Worm (Caenorhabditis elegans) whole organism, late embryonic: ENCODE results near the gene F40E10.5.

Experiments used
- C08G9.2 ChIP-seq: sonication (generic microtip); optimal IDR thresholded peaks from 2 replicates; lab custom pipeline; 2016; ENCODE audit warnings: mild to moderate bottlenecking, missing genetic modification characterization, moderate library complexity, missing compliant biosample characterization
- C38D4.7 ChIP-seq: fragments of 200-800 bp; sonication (Bioruptor generic); optimal IDR thresholded peaks from 2 replicates; lab custom pipeline; 2018; ENCODE audit warnings: mild to moderate bottlenecking, missing genetic modification characterization, moderate library complexity, missing compliant biosample characterization
- F13H6.1 ChIP-seq: sonication (generic microtip); optimal IDR thresholded peaks from 2 replicates; lab custom pipeline; 2016; ENCODE audit warnings: missing genetic modification characterization, missing compliant biosample characterization
- K02D7.2 ChIP-seq: sonication (generic microtip); optimal IDR thresholded peaks from 2 replicates; lab custom pipeline; 2017; ENCODE audit warnings: mild to moderate bottlenecking, missing genetic modification characterization, missing compliant biosample characterization
- Y22D7AL.16 ChIP-seq: sonication (generic microtip); optimal IDR thresholded peaks from 2 replicates; lab custom pipeline; 2016; ENCODE audit warnings: missing genetic modification characterization, missing compliant biosample characterization
- ahr-1 ChIP-seq: sonication (generic microtip); optimal IDR thresholded peaks from 2 replicates; lab custom pipeline; 2016; ENCODE audit warnings: missing genetic modification characterization, missing compliant biosample characterization
- ceh-18 ChIP-seq: sonication (generic microtip); optimal IDR thresholded peaks from 2 replicates; lab custom pipeline; 2016; ENCODE audit warnings: missing genetic modification characterization, missing compliant biosample characterization
- ceh-30 ChIP-seq: fragments of 150-350 bp; optimal IDR thresholded peaks from 2 replicates; lab custom pipeline; 2014; ENCODE audit warnings: missing biosample characterization, missing genetic modification characterization
- ceh-31 ChIP-seq: sonication (generic microtip); optimal IDR thresholded peaks from 2 replicates; lab custom pipeline; 2016; ENCODE audit warnings: missing genetic modification characterization, missing compliant biosample characterization
- ceh-48 ChIP-seq: sonication (generic microtip); optimal IDR thresholded peaks from 2 replicates; lab custom pipeline; 2016; ENCODE audit warnings: missing genetic modification characterization, inconsistent platforms, missing compliant biosample characterization
- ceh-6 ChIP-seq: fragments of 200-800 bp; sonication (Bioruptor generic); optimal IDR thresholded peaks from 2 replicates; lab custom pipeline; 2018; ENCODE audit warnings: mild to moderate bottlenecking, missing genetic modification characterization, missing compliant biosample characterization
- che-1 ChIP-seq: sonication (generic microtip); optimal IDR thresholded peaks from 2 replicates; lab custom pipeline; 2016; ENCODE audit warnings: mild to moderate bottlenecking, missing genetic modification characterization, missing compliant biosample characterization
- ets-4 ChIP-seq: sonication (generic microtip); optimal IDR thresholded peaks from 2 replicates; lab custom pipeline; 2016; ENCODE audit warnings: missing genetic modification characterization, missing compliant biosample characterization
- eyg-1 ChIP-seq: sonication (generic microtip); optimal IDR thresholded peaks from 2 replicates; lab custom pipeline; 2016; ENCODE audit warnings: missing genotype, missing genetic modification characterization, missing compliant biosample characterization
- fax-1 ChIP-seq: sonication (generic microtip); optimal IDR thresholded peaks from 2 replicates; lab custom pipeline; 2016; ENCODE audit warnings: missing genotype, missing genetic modification characterization, missing compliant biosample characterization
- gmeb-2 ChIP-seq: sonication (generic microtip); optimal IDR thresholded peaks from 2 replicates; lab custom pipeline; 2016; ENCODE audit warnings: missing genetic modification characterization, inconsistent platforms, missing compliant biosample characterization
- hlh-13 ChIP-seq: fragments of 200-800 bp; sonication (Bioruptor generic); optimal IDR thresholded peaks from 2 replicates; lab custom pipeline; 2018; ENCODE audit warnings: mild to moderate bottlenecking, missing genetic modification characterization, missing compliant biosample characterization
- hlh-15 ChIP-seq: sonication (generic microtip); optimal IDR thresholded peaks from 2 replicates; lab custom pipeline; 2016; ENCODE audit warnings: missing genetic modification characterization, missing compliant biosample characterization
- hlh-30 ChIP-seq: sonication (generic microtip); optimal IDR thresholded peaks from 2 replicates; lab custom pipeline; 2017; ENCODE audit warnings: antibody characterized with exemption, missing genetic modification characterization, missing compliant biosample characterization; ENCODE audit not compliant: insufficient read depth
- hlh-6 ChIP-seq: sonication (generic microtip); optimal IDR thresholded peaks from 2 replicates; lab custom pipeline; 2016; ENCODE audit warnings: missing genotype, missing genetic modification characterization, missing compliant biosample characterization
- hlh-8 ChIP-seq: sonication (generic microtip); optimal IDR thresholded peaks from 2 replicates; lab custom pipeline; 2016; ENCODE audit warnings: missing genotype, missing genetic modification characterization, missing compliant biosample characterization
- lim-6 ChIP-seq: sonication (generic microtip); optimal IDR thresholded peaks from 2 replicates; lab custom pipeline; 2016; ENCODE audit warnings: missing genetic modification characterization, missing compliant biosample characterization
- lin-11 ChIP-seq: fragments of 200-800 bp; sonication (Bioruptor generic); optimal IDR thresholded peaks from 2 replicates; lab custom pipeline; 2018; ENCODE audit warnings: mild to moderate bottlenecking, missing genetic modification characterization, missing compliant biosample characterization
- madf-2 ChIP-seq: sonication (generic microtip); optimal IDR thresholded peaks from 2 replicates; lab custom pipeline; 2017; ENCODE audit warnings: missing genetic modification characterization, missing compliant biosample characterization
- mec-3 ChIP-seq: sonication (generic microtip); optimal IDR thresholded peaks from 2 replicates; lab custom pipeline; 2016; ENCODE audit warnings: borderline replicate concordance, missing genetic modification characterization, missing compliant biosample characterization
- nfya-1 ChIP-seq: sonication (generic microtip); optimal IDR thresholded peaks from 2 replicates; lab custom pipeline; 2017; ENCODE audit warnings: missing genetic modification characterization, mild to moderate bottlenecking, missing compliant biosample characterization, antibody characterized with exemption, moderate library complexity
- npax-4 ChIP-seq: sonication (generic microtip); optimal IDR thresholded peaks from 2 replicates; lab custom pipeline; 2016; ENCODE audit warnings: missing genetic modification characterization, missing compliant biosample characterization
- pag-3 ChIP-seq: sonication (generic microtip); optimal IDR thresholded peaks from 2 replicates; lab custom pipeline; 2016; ENCODE audit warnings: missing compliant biosample characterization, missing genetic modification characterization, borderline replicate concordance
- pax-1 ChIP-seq: fragments of 150-350 bp; optimal IDR thresholded peaks from 2 replicates; lab custom pipeline; 2014; ENCODE audit warnings: missing biosample characterization, missing genetic modification characterization
- pha-2 ChIP-seq: sonication (generic microtip); optimal IDR thresholded peaks from 2 replicates; lab custom pipeline; 2017; ENCODE audit warnings: mild to moderate bottlenecking, missing genetic modification characterization, missing compliant biosample characterization
- pha-4 ChIP-seq: fragments of 150-350 bp; optimal IDR thresholded peaks from 2 replicates; lab custom pipeline; 2018; ENCODE audit warnings: missing biosample characterization, missing genetic modification reagents, missing genetic modification characterization
- pqm-1 ChIP-seq: sonication (generic microtip); optimal IDR thresholded peaks from 2 replicates; lab custom pipeline; 2016; ENCODE audit warnings: missing genetic modification characterization, missing compliant biosample characterization
- ref-2 ChIP-seq: sonication (generic microtip); optimal IDR thresholded peaks from 2 replicates; lab custom pipeline; 2016; ENCODE audit warnings: missing genetic modification characterization, missing compliant biosample characterization
- rnt-1 ChIP-seq: sonication (generic microtip); optimal IDR thresholded peaks from 2 replicates; lab custom pipeline; 2016; ENCODE audit warnings: missing genetic modification characterization, missing compliant biosample characterization
- sox-2 ChIP-seq: fragments of 200-800 bp; sonication (Bioruptor generic); IDR thresholded peaks from 2 replicates; pipeline ENCODE4 v1.3.6; 2022; ENCODE audit warnings: missing genetic modification reagents, missing genetic modification characterization, missing compliant biosample characterization
- sox-4 ChIP-seq: sonication (generic microtip); optimal IDR thresholded peaks from 2 replicates; lab custom pipeline; 2017; ENCODE audit warnings: mild to moderate bottlenecking, missing genetic modification characterization, inconsistent platforms, missing compliant biosample characterization
- syd-9 ChIP-seq: sonication (generic microtip); optimal IDR thresholded peaks from 2 replicates; lab custom pipeline; 2016; ENCODE audit warnings: mild to moderate bottlenecking, missing genetic modification characterization, moderate library complexity, missing compliant biosample characterization
- tbx-2 ChIP-seq: sonication (generic microtip); optimal IDR thresholded peaks from 2 replicates; lab custom pipeline; 2016; ENCODE audit warnings: missing genetic modification characterization, missing compliant biosample characterization
- unc-3 ChIP-seq, 2 experiments: fragments of 200-800 bp in 1 of 2; sonication (Bioruptor generic) in 1 of 2; sonication (generic microtip) in 1 of 2; conservative IDR thresholded peaks in 1 of 2; optimal IDR thresholded peaks in 1 of 2; 2 replicates each; pipeline versions ENCODE4 v1.3.6 to Lab custom; 2016 to 2022; ENCODE audit warnings: missing compliant biosample characterization in 2 of 2, missing genetic modification characterization in 2 of 2, missing genetic modification reagents in 1 of 2
- unc-42 ChIP-seq: sonication (generic microtip); optimal IDR thresholded peaks from 2 replicates; lab custom pipeline; 2016; ENCODE audit warnings: missing genotype, missing genetic modification characterization, missing compliant biosample characterization
- unc-55 ChIP-seq: sonication (generic microtip); optimal IDR thresholded peaks from 2 replicates; lab custom pipeline; 2017; ENCODE audit warnings: missing biosample characterization, missing genetic modification reagents, missing genetic modification characterization
- ztf-16 ChIP-seq: sonication (generic microtip); optimal IDR thresholded peaks from 2 replicates; lab custom pipeline; 2017; ENCODE audit warnings: missing genetic modification characterization, missing compliant biosample characterization

The F40E10.5 gene

DNA sequence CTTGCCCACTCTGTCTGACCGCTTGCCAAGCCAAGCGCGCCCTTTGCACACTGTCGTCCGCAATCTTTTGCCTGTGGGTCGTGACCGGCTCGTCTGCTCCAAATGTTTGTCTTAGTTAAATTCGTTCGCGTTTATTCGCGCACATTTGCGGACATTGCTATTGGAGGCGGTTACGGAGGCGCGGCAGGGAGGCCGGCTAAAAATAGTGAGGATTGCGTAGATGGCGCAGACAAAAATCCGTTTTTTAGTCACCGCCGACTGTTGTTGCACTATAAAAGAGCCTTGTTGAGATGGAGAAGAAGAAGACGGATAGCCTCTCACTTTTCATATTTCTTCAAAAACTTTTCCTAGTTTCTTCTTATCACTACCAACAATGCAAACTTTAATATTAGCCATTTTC, at the start of gene F40E10.5:
TSS of gene F40E10.5 (plus strand) at position 301 of the 400 bp plus-strand sequence.
- TF ChIP-seq rnt-1 (tag; lab: Kevin White, UChicago) (no peak), hlh-8 (tag; lab: Kevin White, UChicago) (no peak), ceh-30 (tag; lab: Kevin White, UChicago) (no peak), ets-4 (peak; percentile 9), sox-2 (GFP tag; lab: Robert Waterston, UW) (no peak), fax-1 (tag; lab: Kevin White, UChicago) (no peak), hlh-30 (tag; lab: Kevin White, UChicago) (no peak), sox-4 (tag; lab: Kevin White, UChicago) (no peak), pax-1 (tag; lab: Kevin White, UChicago) (peak; percentile 11), ztf-16 (tag; lab: Kevin White, UChicago) (no peak), Y22D7AL.16 (no peak)

DNA sequence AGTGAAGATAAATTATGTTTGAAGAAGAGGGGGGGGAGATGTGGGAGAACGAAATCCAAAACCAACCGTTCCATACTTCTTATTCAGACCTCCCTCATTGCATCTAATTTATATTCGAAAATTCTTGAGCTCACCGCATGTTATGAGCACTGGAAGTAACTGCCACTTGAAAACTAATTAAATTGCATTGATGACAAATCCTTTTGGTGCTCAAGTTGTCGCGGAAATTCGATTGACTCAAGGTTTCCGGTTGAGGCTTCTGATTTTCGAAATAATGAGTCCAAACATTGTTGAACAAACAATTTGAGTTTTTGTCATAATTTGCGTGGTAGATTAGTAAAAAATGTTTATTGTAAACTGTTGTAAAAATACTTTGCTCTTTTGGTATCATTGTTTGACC, 49.5 kb upstream of the F40E10.5 start:
- TF ChIP-seq unc-42 (tag; lab: Kevin White, UChicago) (peak; percentile 57), ceh-30 (tag; lab: Kevin White, UChicago) (no peak)

DNA sequence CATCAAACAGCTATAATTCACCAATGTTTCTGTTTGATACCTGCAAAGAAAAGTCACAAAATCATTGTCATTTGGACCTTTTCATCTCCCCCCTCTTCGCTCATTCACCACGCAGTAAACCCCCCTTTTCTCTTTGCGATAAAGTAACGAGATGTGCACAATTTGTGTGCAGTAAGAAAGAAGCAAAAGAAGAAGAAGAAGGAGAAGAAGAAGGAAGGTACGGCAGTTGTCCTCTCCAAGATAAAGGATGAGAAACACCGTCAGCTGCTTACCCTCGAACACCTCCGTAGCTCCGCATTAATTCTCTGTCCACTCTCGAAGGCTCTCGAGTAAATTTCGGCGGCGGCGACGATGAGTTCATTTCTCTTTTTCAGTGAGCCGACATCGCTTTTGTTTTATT, 48.1 kb upstream of the F40E10.5 start:
- TF ChIP-seq ztf-16 (tag; lab: Kevin White, UChicago) (no peak), pha-4 (tag; lab: Kevin White, UChicago) (no peak), unc-55 (GFP tag; lab: Kevin White, UChicago) (peak; percentile 64), pha-2 (no peak), madf-2 (no peak), C38D4.7 (GFP tag; lab: Kevin White, UChicago) (no peak), rnt-1 (tag; lab: Kevin White, UChicago) (peak; percentile 52), ref-2 (tag; lab: Kevin White, UChicago) (peak; percentile 10), che-1 (tag; lab: Kevin White, UChicago) (no peak), hlh-8 (tag; lab: Kevin White, UChicago) (no peak), hlh-6 (tag; lab: Kevin White, UChicago) (no peak), unc-42 (tag; lab: Kevin White, UChicago) (no peak), sox-2 (GFP tag; lab: Robert Waterston, UW) (no peak), tbx-2 (tag; lab: Kevin White, UChicago) (peak; percentile 18), ceh-48 (tag; lab: Kevin White, UChicago) (no peak), ceh-6 (GFP tag; lab: Kevin White, UChicago) (no peak), syd-9 (no peak), mec-3 (tag; lab: Kevin White, UChicago) (no peak), eyg-1 (tag; lab: Kevin White, UChicago) (no peak), K02D7.2 (tag; lab: Kevin White, UChicago) (no peak), ceh-18 (tag; lab: Kevin White, UChicago) (peak; percentile 60), Y22D7AL.16 (no peak), lim-6 (tag; lab: Kevin White, UChicago) (no peak), nfya-1 (tag; lab: Kevin White, UChicago) (peak; percentile 16), ceh-30 (tag; lab: Kevin White, UChicago) (no peak), ceh-31 (tag; lab: Kevin White, UChicago) (no peak), npax-4 (tag; lab: Kevin White, UChicago) (no peak), C08G9.2 (no peak)

DNA sequence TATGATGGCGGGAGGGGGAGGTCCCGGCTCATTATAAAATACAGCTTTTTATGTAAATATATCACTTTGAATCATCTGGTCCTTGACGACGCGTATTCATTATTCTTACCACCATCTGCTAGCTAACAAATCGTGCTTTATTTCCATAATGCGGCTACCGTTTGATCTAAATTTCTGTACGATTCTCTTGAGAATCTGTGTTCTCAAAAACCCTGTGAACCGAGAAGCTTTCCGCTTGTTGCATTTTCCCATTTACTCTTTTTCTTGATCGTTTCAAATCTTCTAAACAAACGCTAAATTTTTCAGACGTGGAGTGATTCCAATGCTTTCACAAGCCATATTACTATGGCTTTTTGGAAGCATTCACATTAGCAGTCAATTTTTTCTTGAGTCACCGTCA, 46.9 kb upstream of the F40E10.5 start, which contains the start of gene syg-2:
TSS of gene syg-2 (plus strand) at position 301 of the 400 bp plus-strand sequence.
- TF ChIP-seq F13H6.1 (tag; lab: Kevin White, UChicago) = no peak
- TF ChIP-seq Y22D7AL.16 = no peak
- no peak for TF ChIP-seq syd-9
- TF ChIP-seq ahr-1 (tag; lab: Kevin White, UChicago) = no peak
- TF ChIP-seq npax-4 (tag; lab: Kevin White, UChicago) = no peak
- TF ChIP-seq ceh-6 (GFP tag; lab: Kevin White, UChicago) = no peak
- no peak for TF ChIP-seq lin-11
- TF ChIP-seq pha-2 = no peak
- no peak for TF ChIP-seq C38D4.7 (GFP tag; lab: Kevin White, UChicago)
- TF ChIP-seq hlh-15 (tag; lab: Kevin White, UChicago) = no peak
- no peak for TF ChIP-seq K02D7.2 (tag; lab: Kevin White, UChicago)
- no peak for TF ChIP-seq gmeb-2 (tag; lab: Kevin White, UChicago)
- no peak for TF ChIP-seq pag-3 (tag; lab: Kevin White, UChicago)
- TF ChIP-seq eyg-1 (tag; lab: Kevin White, UChicago) = no peak
- no peak for TF ChIP-seq hlh-13 (GFP tag; lab: Kevin White, UChicago)
- no peak for TF ChIP-seq hlh-30 (tag; lab: Kevin White, UChicago)
- no peak for TF ChIP-seq unc-3 (GFP tag; conservative IDR thresholded peaks at IDR 0.05; lab: Robert Waterston, UW)
- TF ChIP-seq unc-3 (tag; optimal IDR thresholded peaks at IDR 0.05; lab: Kevin White, UChicago) = no peak
- TF ChIP-seq pqm-1 (tag; lab: Kevin White, UChicago) = no peak
- TF ChIP-seq C08G9.2 = no peak
- TF ChIP-seq rnt-1 (tag; lab: Kevin White, UChicago) = no peak
